Worm (Caenorhabditis elegans) whole organism, late embryonic: ENCODE data around the gene Y94A7B.11.

Experiments
- C08G9.2 ChIP-seq: sonication (generic microtip); optimal IDR thresholded peaks from 2 replicates; lab custom pipeline; 2016; ENCODE audit warnings: mild to moderate bottlenecking, missing genetic modification characterization, moderate library complexity, missing compliant biosample characterization
- C38D4.7 ChIP-seq: fragments of 200-800 bp; sonication (Bioruptor generic); optimal IDR thresholded peaks from 2 replicates; lab custom pipeline; 2018; ENCODE audit warnings: mild to moderate bottlenecking, missing genetic modification characterization, moderate library complexity, missing compliant biosample characterization
- K02D7.2 ChIP-seq: sonication (generic microtip); optimal IDR thresholded peaks from 2 replicates; lab custom pipeline; 2017; ENCODE audit warnings: mild to moderate bottlenecking, missing genetic modification characterization, missing compliant biosample characterization
- ahr-1 ChIP-seq: sonication (generic microtip); optimal IDR thresholded peaks from 2 replicates; lab custom pipeline; 2016; ENCODE audit warnings: missing genetic modification characterization, missing compliant biosample characterization
- ceh-14 ChIP-seq: sonication (generic microtip); optimal IDR thresholded peaks from 2 replicates; lab custom pipeline; 2016; ENCODE audit warnings: missing genotype, missing genetic modification characterization, missing compliant biosample characterization
- ceh-18 ChIP-seq: sonication (generic microtip); optimal IDR thresholded peaks from 2 replicates; lab custom pipeline; 2016; ENCODE audit warnings: missing genetic modification characterization, missing compliant biosample characterization
- ceh-19 ChIP-seq: fragments of 200-800 bp; sonication (Bioruptor generic); optimal IDR thresholded peaks from 2 replicates; lab custom pipeline; 2018; ENCODE audit warnings: mild to moderate bottlenecking, missing genetic modification characterization, missing compliant biosample characterization
- ceh-2 ChIP-seq: sonication (generic microtip); optimal IDR thresholded peaks from 2 replicates; lab custom pipeline; 2016; ENCODE audit warnings: missing genotype, missing genetic modification characterization, missing compliant biosample characterization
- ceh-30 ChIP-seq: fragments of 150-350 bp; optimal IDR thresholded peaks from 2 replicates; lab custom pipeline; 2014; ENCODE audit warnings: missing biosample characterization, missing genetic modification characterization
- ceh-45 ChIP-seq: fragments of 200-800 bp; sonication (Bioruptor generic); IDR thresholded peaks from 2 replicates; pipeline ENCODE4 v1.3.6; 2022; ENCODE audit warnings: missing genetic modification reagents, missing genetic modification characterization, missing compliant biosample characterization
- ceh-48 ChIP-seq: sonication (generic microtip); optimal IDR thresholded peaks from 2 replicates; lab custom pipeline; 2016; ENCODE audit warnings: missing genetic modification characterization, inconsistent platforms, missing compliant biosample characterization
- ceh-6 ChIP-seq: fragments of 200-800 bp; sonication (Bioruptor generic); optimal IDR thresholded peaks from 2 replicates; lab custom pipeline; 2018; ENCODE audit warnings: mild to moderate bottlenecking, missing genetic modification characterization, missing compliant biosample characterization
- dmd-4 ChIP-seq: sonication (generic microtip); optimal IDR thresholded peaks from 2 replicates; lab custom pipeline; 2016; ENCODE audit warnings: borderline replicate concordance, missing genetic modification characterization, missing compliant biosample characterization
- ets-4 ChIP-seq: sonication (generic microtip); optimal IDR thresholded peaks from 2 replicates; lab custom pipeline; 2016; ENCODE audit warnings: missing genetic modification characterization, missing compliant biosample characterization
- eyg-1 ChIP-seq: sonication (generic microtip); optimal IDR thresholded peaks from 2 replicates; lab custom pipeline; 2016; ENCODE audit warnings: missing genotype, missing genetic modification characterization, missing compliant biosample characterization
- fkh-10 ChIP-seq: fragments of 150-350 bp; optimal IDR thresholded peaks from 2 replicates; lab custom pipeline; 2014; ENCODE audit warnings: missing biosample characterization, missing genetic modification reagents, missing genetic modification characterization
- hlh-13 ChIP-seq: fragments of 200-800 bp; sonication (Bioruptor generic); optimal IDR thresholded peaks from 2 replicates; lab custom pipeline; 2018; ENCODE audit warnings: mild to moderate bottlenecking, missing genetic modification characterization, missing compliant biosample characterization
- hlh-8 ChIP-seq: sonication (generic microtip); optimal IDR thresholded peaks from 2 replicates; lab custom pipeline; 2016; ENCODE audit warnings: missing genotype, missing genetic modification characterization, missing compliant biosample characterization
- nhr-11 ChIP-seq: fragments of 150-350 bp; optimal IDR thresholded peaks from 2 replicates; lab custom pipeline; 2014; ENCODE audit warnings: missing biosample characterization, missing genetic modification characterization
- npax-4 ChIP-seq: sonication (generic microtip); optimal IDR thresholded peaks from 2 replicates; lab custom pipeline; 2016; ENCODE audit warnings: missing genetic modification characterization, missing compliant biosample characterization
- pag-3 ChIP-seq: sonication (generic microtip); optimal IDR thresholded peaks from 2 replicates; lab custom pipeline; 2016; ENCODE audit warnings: missing compliant biosample characterization, missing genetic modification characterization, borderline replicate concordance
- pat-9 ChIP-seq: fragments of 200-800 bp; sonication (Bioruptor generic); optimal IDR thresholded peaks from 2 replicates; lab custom pipeline; 2018; ENCODE audit warnings: mild to moderate bottlenecking, missing genetic modification characterization, moderate library complexity, missing compliant biosample characterization
- pha-2 ChIP-seq: sonication (generic microtip); optimal IDR thresholded peaks from 2 replicates; lab custom pipeline; 2017; ENCODE audit warnings: mild to moderate bottlenecking, missing genetic modification characterization, missing compliant biosample characterization
- pha-4 ChIP-seq: fragments of 150-350 bp; optimal IDR thresholded peaks from 2 replicates; lab custom pipeline; 2018; ENCODE audit warnings: missing biosample characterization, missing genetic modification reagents, missing genetic modification characterization
- pqm-1 ChIP-seq: sonication (generic microtip); optimal IDR thresholded peaks from 2 replicates; lab custom pipeline; 2016; ENCODE audit warnings: missing genetic modification characterization, missing compliant biosample characterization
- ref-2 ChIP-seq: sonication (generic microtip); optimal IDR thresholded peaks from 2 replicates; lab custom pipeline; 2016; ENCODE audit warnings: missing genetic modification characterization, missing compliant biosample characterization
- rnt-1 ChIP-seq: sonication (generic microtip); optimal IDR thresholded peaks from 2 replicates; lab custom pipeline; 2016; ENCODE audit warnings: missing genetic modification characterization, missing compliant biosample characterization
- sdc-2 ChIP-seq: sonication (generic microtip); optimal IDR thresholded peaks from 2 replicates; lab custom pipeline; 2016; ENCODE audit warnings: missing genotype, missing genetic modification characterization, missing compliant biosample characterization
- unc-42 ChIP-seq: sonication (generic microtip); optimal IDR thresholded peaks from 2 replicates; lab custom pipeline; 2016; ENCODE audit warnings: missing genotype, missing genetic modification characterization, missing compliant biosample characterization
- unc-55 ChIP-seq: sonication (generic microtip); optimal IDR thresholded peaks from 2 replicates; lab custom pipeline; 2017; ENCODE audit warnings: missing biosample characterization, missing genetic modification reagents, missing genetic modification characterization
- ztf-16 ChIP-seq: sonication (generic microtip); optimal IDR thresholded peaks from 2 replicates; lab custom pipeline; 2017; ENCODE audit warnings: missing genetic modification characterization, missing compliant biosample characterization

Y94A7B.11 gene

DNA sequence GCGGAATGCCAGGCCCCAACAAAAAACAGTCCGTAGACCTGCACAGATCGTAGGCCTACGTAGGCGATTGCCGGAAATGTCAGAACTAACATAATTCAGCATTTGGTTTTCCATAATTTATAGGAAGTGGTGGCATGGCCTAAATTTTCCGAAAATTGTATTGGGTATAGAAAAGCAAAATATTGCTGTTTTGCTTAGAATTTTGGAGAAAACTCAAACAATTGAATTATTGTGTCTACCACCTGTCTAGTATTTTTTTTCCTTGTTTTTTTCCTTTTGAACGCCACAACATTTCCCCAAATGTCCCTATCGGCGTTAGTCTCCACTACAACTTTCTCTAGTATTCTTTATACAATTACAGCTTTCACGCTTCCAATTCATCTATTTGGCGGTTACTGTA is 35.2 kb downstream of the Y94A7B.11 start, which contains the start of gene srh-284:
srh-284 (plus strand) TSS at position 301 of the 400 bp plus-strand sequence.
- no peak for TF ChIP-seq ahr-1 (tag; lab: Kevin White, UChicago)
- no peak for TF ChIP-seq C08G9.2 (tag; lab: Kevin White, UChicago)
- no peak for TF ChIP-seq ets-4 (tag; lab: Kevin White, UChicago)
- no peak for TF ChIP-seq dmd-4 (tag; lab: Kevin White, UChicago)
- no peak for TF ChIP-seq pat-9 (tag; lab: Kevin White, UChicago)
- TF ChIP-seq pha-2, result no peak
- no peak for TF ChIP-seq rnt-1 (tag; lab: Kevin White, UChicago)
- no peak for TF ChIP-seq unc-42 (tag; lab: Kevin White, UChicago)
- no peak for TF ChIP-seq ztf-16 (tag; lab: Kevin White, UChicago)
- no peak for TF ChIP-seq eyg-1 (tag; lab: Kevin White, UChicago)
- TF ChIP-seq K02D7.2 (tag; lab: Kevin White, UChicago), result no peak

DNA sequence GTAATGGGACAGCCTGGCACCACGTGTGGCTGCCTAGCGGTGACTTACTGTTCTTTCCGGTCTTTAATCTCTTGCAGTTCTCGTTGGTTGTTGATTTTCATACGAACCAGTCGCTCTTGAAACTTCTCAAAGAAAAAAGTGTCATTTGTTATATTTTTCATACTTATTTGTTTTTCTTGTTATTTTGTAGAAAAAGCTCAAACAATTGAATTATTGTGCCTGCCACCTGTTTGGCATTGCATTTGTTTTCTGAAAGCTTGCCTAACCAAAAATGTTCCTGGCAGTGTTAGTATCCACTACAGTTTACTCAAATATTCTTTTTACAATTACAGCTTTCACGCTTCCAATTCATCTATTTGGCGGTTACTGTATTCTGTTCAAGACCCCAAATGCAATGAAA is 37.3 kb downstream of the Y94A7B.11 start, which contains the start of the genes C47A10.16 and srh-283:
C47A10.16 (minus strand) TSS at position 101 of the 400 bp plus-strand sequence.
srh-283 (plus strand) TSS at position 272 of the 400 bp plus-strand sequence.
- no peak for TF ChIP-seq ceh-45
- no peak for TF ChIP-seq eyg-1 (tag; lab: Kevin White, UChicago)
- TF ChIP-seq pag-3 (tag; lab: Kevin White, UChicago), result no peak
- TF ChIP-seq ceh-30 (tag; lab: Kevin White, UChicago), result no peak
- no peak for TF ChIP-seq unc-55 (GFP tag; lab: Kevin White, UChicago)
- TF ChIP-seq rnt-1 (tag; lab: Kevin White, UChicago), result no peak
- no peak for TF ChIP-seq ceh-18 (tag; lab: Kevin White, UChicago)
- no peak for TF ChIP-seq hlh-13
- TF ChIP-seq pha-4 (tag; lab: Kevin White, UChicago), result no peak
- no peak for TF ChIP-seq ceh-19 (GFP tag; lab: Kevin White, UChicago)
- no peak for TF ChIP-seq nhr-11 (tag; lab: Kevin White, UChicago)
- TF ChIP-seq ceh-14 (tag; lab: Kevin White, UChicago), result no peak
- TF ChIP-seq sdc-2 (tag; lab: Kevin White, UChicago), result no peak
- TF ChIP-seq pqm-1 (tag; lab: Kevin White, UChicago), result no peak

DNA sequence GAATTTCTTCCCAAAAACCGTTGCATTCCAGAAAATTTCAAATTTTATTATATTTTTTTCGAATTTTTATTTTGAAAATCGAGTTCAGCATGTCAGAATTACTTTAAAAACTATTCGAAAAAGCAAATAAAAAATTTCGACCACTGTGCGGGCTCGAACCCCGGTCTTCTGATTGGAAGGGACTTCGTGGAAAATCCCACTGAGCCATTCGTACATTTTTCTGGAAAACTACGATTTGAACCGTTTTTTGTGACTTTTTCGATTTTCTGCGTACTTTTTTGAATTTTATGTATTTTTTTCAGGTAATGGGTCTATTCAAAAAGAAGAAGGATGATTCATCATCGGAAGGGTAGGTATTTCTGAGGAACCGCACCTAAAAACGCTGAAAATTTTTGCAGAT is 46.8 kb downstream of the Y94A7B.11 start, which contains the start of gene pgp-9:
pgp-9 (plus strand) TSS at position 301 of the 400 bp plus-strand sequence.
- no peak for TF ChIP-seq npax-4 (tag; lab: Kevin White, UChicago)
- TF ChIP-seq ceh-6 (GFP tag; lab: Kevin White, UChicago), result no peak
- TF ChIP-seq C38D4.7 (GFP tag; lab: Kevin White, UChicago), result no peak
- TF ChIP-seq sdc-2 (tag; lab: Kevin White, UChicago), result no peak
- TF ChIP-seq fkh-10 (GFP tag; lab: Kevin White, UChicago), result no peak
- TF ChIP-seq C08G9.2 (tag; lab: Kevin White, UChicago), result no peak

DNA sequence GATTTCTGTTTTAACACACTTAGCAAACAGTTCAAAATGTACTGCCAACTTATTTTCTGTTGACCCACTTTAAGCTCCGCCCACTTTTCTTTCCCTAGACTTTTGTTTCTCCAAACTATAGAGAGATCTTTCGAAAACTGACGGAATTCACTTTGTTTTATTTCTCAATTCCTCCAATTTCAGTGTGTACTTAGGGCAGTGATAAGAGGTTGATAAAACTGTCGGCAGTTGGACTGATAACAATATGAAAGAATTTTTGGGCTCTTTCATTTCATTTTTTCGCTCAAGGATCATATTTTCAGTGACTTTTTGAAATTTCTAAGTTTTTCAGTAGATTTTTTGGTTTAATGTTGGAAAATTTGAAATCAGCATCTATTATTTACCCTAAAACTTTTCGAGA is 47.4 kb downstream of the Y94A7B.11 start:
- TF ChIP-seq ref-2 (tag; lab: Kevin White, UChicago) (no peak), C38D4.7 (GFP tag; lab: Kevin White, UChicago) (no peak), ceh-48 (no peak), ceh-6 (GFP tag; lab: Kevin White, UChicago) (no peak), ceh-2 (tag; lab: Kevin White, UChicago) (no peak), hlh-8 (tag; lab: Kevin White, UChicago) (no peak), hlh-13 (no peak)
- TF ChIP-seq, all 69 proteins: peak for 0
